Fruit fly (Drosophila melanogaster) whole organism, embryonic: ENCODE data around the gene fiz.

Experiments used
- Atf3 ChIP-seq: fragments of 200-800 bp; sonication (Bioruptor generic); optimal IDR thresholded peaks from 3 replicates; lab custom pipeline; 2016; ENCODE audit warnings: missing biosample characterization, missing genetic modification characterization
- CG10366 ChIP-seq: fragments of 200-800 bp; sonication (Bioruptor generic); IDR thresholded peaks from 2 replicates; pipeline ENCODE4 v1.3.6; 2022; ENCODE audit warnings: missing biosample characterization, missing genetic modification characterization
- CG11085 ChIP-seq: fragments of 200-800 bp; sonication (Bioruptor generic); IDR thresholded peaks from 2 replicates; pipeline ENCODE4 v1.3.6; 2022; ENCODE audit warnings: missing biosample characterization, missing genetic modification characterization
- CG11398 ChIP-seq: fragments of 200-800 bp; sonication (Bioruptor generic); optimal IDR thresholded peaks from 2 replicates; lab custom pipeline; 2016; ENCODE audit warnings: missing biosample characterization, missing genetic modification characterization
- CG12744 ChIP-seq: fragments of 200-800 bp; sonication (Bioruptor generic); optimal IDR thresholded peaks from 2 replicates; lab custom pipeline; 2016; ENCODE audit warnings: missing biosample characterization, missing genetic modification characterization
- CG13424 ChIP-seq: fragments of 200-800 bp; sonication (Bioruptor generic); optimal IDR thresholded peaks from 2 replicates; lab custom pipeline; 2019; ENCODE audit warnings: missing biosample characterization, mild to moderate bottlenecking, missing genetic modification characterization, moderate library complexity
- CG15479 ChIP-seq: fragments of 200-800 bp; sonication (Bioruptor generic); optimal IDR thresholded peaks from 3 replicates; lab custom pipeline; 2019; ENCODE audit warnings: missing biosample characterization, mild to moderate bottlenecking, missing genetic modification characterization, moderate library complexity
- CG1603 ChIP-seq: fragments of 200-800 bp; sonication (Bioruptor generic); optimal IDR thresholded peaks from 2 replicates; lab custom pipeline; 2019; ENCODE audit warnings: missing biosample characterization, mild to moderate bottlenecking, missing genetic modification characterization, moderate library complexity
- CG17328 ChIP-seq: fragments of 200-800 bp; sonication (Bioruptor generic); IDR thresholded peaks from 2 replicates; pipeline ENCODE4 v1.3.6; 2022; ENCODE audit warnings: missing biosample characterization, missing genetic modification characterization
- CG17568 ChIP-seq: fragments of 200-800 bp; sonication (Bioruptor generic); optimal IDR thresholded peaks from 2 replicates; lab custom pipeline; 2018; ENCODE audit warnings: missing biosample characterization, mild to moderate bottlenecking, missing genetic modification characterization, moderate library complexity
- CG18011 ChIP-seq: fragments of 200-800 bp; sonication (Bioruptor generic); optimal IDR thresholded peaks from 2 replicates; lab custom pipeline; 2017; ENCODE audit warnings: missing biosample characterization, missing genetic modification characterization, mild to moderate bottlenecking, moderate library complexity, missing genotype
- CG30403 ChIP-seq: fragments of 200-800 bp; sonication (Bioruptor generic); optimal IDR thresholded peaks from 3 replicates; lab custom pipeline; 2016; ENCODE audit warnings: missing biosample characterization, missing genetic modification characterization
- CG30431 ChIP-seq: fragments of 200-800 bp; sonication (Bioruptor generic); optimal IDR thresholded peaks from 2 replicates; lab custom pipeline; 2017; ENCODE audit warnings: missing biosample characterization, missing genetic modification characterization
- CG31388 ChIP-seq: fragments of 200-800 bp; sonication (Bioruptor generic); optimal IDR thresholded peaks from 2 replicates; lab custom pipeline; 2016; ENCODE audit warnings: missing biosample characterization, missing genetic modification characterization
- CG4730 ChIP-seq: fragments of 200-800 bp; sonication (Bioruptor generic); IDR thresholded peaks from 2 replicates; pipeline ENCODE4 v1.3.6; 2022; ENCODE audit warnings: missing biosample characterization, missing genetic modification characterization
- CG6175 ChIP-seq: fragments of 200-800 bp; sonication (Bioruptor generic); IDR thresholded peaks from 3 replicates; pipeline ENCODE4 v1.3.6; 2022; ENCODE audit warnings: missing biosample characterization, missing genetic modification characterization
- CG6272 ChIP-seq: fragments of 200-800 bp; sonication (Bioruptor generic); IDR thresholded peaks from 2 replicates; pipeline ENCODE4 v1.3.6; 2022; ENCODE audit warnings: missing biosample characterization, missing genetic modification characterization
- CG7271 ChIP-seq: fragments of 200-800 bp; sonication (Bioruptor generic); optimal IDR thresholded peaks from 2 replicates; lab custom pipeline; 2018; ENCODE audit warnings: missing biosample characterization, mild to moderate bottlenecking, missing genetic modification characterization, moderate library complexity
- CG8944 ChIP-seq: fragments of 200-800 bp; sonication (Bioruptor generic); optimal IDR thresholded peaks from 3 replicates; lab custom pipeline; 2016; ENCODE audit warnings: missing biosample characterization, missing genetic modification characterization
- CG9215 ChIP-seq: fragments of 200-800 bp; sonication (Bioruptor generic); IDR thresholded peaks from 2 replicates; pipeline ENCODE4 v1.3.6; 2022; ENCODE audit warnings: missing biosample characterization, missing genetic modification characterization
- CG9932 ChIP-seq: fragments of 200-800 bp; sonication (Bioruptor generic); IDR thresholded peaks from 2 replicates; pipeline ENCODE4 v1.3.6; 2022; ENCODE audit warnings: missing biosample characterization, missing genetic modification characterization
- Dad ChIP-seq: fragments of 200-800 bp; sonication (Bioruptor generic); optimal IDR thresholded peaks from 3 replicates; lab custom pipeline; 2016; ENCODE audit warnings: missing biosample characterization, missing genetic modification characterization
- Doc3 ChIP-seq: fragments of 200-800 bp; sonication (Bioruptor generic); IDR thresholded peaks from 3 replicates; pipeline ENCODE4 v1.3.6; 2022; ENCODE audit warnings: missing biosample characterization, missing genetic modification characterization; ENCODE audit not compliant: partially characterized antibody
- ERR ChIP-seq: fragments of 200-800 bp; sonication (Bioruptor generic); optimal IDR thresholded peaks from 2 replicates; lab custom pipeline; 2016; ENCODE audit warnings: missing biosample characterization, missing genetic modification characterization
- Fer1 ChIP-seq: fragments of 200-800 bp; sonication (Bioruptor generic); optimal IDR thresholded peaks from 2 replicates; lab custom pipeline; 2017; ENCODE audit warnings: missing biosample characterization, mild to moderate bottlenecking, missing genetic modification characterization
- Hey ChIP-seq: fragments of 200-800 bp; sonication (Bioruptor generic); optimal IDR thresholded peaks from 3 replicates; lab custom pipeline; 2018; ENCODE audit warnings: missing biosample characterization, mild to moderate bottlenecking, missing genetic modification characterization
- Hr51 ChIP-seq, 2 experiments: fragments of 200-800 bp; sonication (Bioruptor generic); optimal IDR thresholded peaks; 2 replicates in 1 of 2; 3 replicates in 1 of 2; lab custom pipeline; 2016 to 2018; ENCODE audit warnings: missing biosample characterization in 2 of 2, missing genetic modification characterization in 2 of 2, mild to moderate bottlenecking in 1 of 2, moderate library complexity in 1 of 2
- MESR4 ChIP-seq: fragments of 200-800 bp; sonication (Bioruptor generic); optimal IDR thresholded peaks from 2 replicates; lab custom pipeline; 2018; ENCODE audit warnings: missing biosample characterization, mild to moderate bottlenecking, missing genetic modification characterization, moderate library complexity
- NC2α ChIP-seq: fragments of 200-800 bp; sonication (Bioruptor generic); optimal IDR thresholded peaks from 2 replicates; lab custom pipeline; 2016; ENCODE audit warnings: missing biosample characterization, missing genetic modification characterization
- NFAT ChIP-seq: fragments of 200-800 bp; sonication (Bioruptor generic); IDR thresholded peaks from 2 replicates; pipeline ENCODE4 v1.3.6; 2022; ENCODE audit warnings: missing biosample characterization, missing genetic modification characterization
- PHDP ChIP-seq: fragments of 200-800 bp; sonication (Bioruptor generic); optimal IDR thresholded peaks from 3 replicates; lab custom pipeline; 2018; ENCODE audit warnings: missing biosample characterization, mild to moderate bottlenecking, missing genetic modification characterization, moderate library complexity
- Ravus ChIP-seq: fragments of 200-800 bp; sonication (Bioruptor generic); IDR thresholded peaks from 2 replicates; pipeline ENCODE4 v1.3.6; 2022; ENCODE audit warnings: missing biosample characterization, missing genetic modification characterization
- Tbp ChIP-seq: fragments of >200 bp; optimal IDR thresholded peaks from 2 replicates; lab custom pipeline; 2018; ENCODE audit warnings: missing biosample characterization, missing genetic modification characterization
- amos ChIP-seq: fragments of 200-800 bp; sonication (Bioruptor generic); IDR thresholded peaks from 2 replicates; pipeline ENCODE4 v1.3.6; 2022; ENCODE audit warnings: missing biosample characterization, missing genetic modification characterization; ENCODE audit not compliant: partially characterized antibody
- bcd ChIP-seq: fragments of 200-800 bp; sonication (Bioruptor generic); optimal IDR thresholded peaks from 2 replicates; lab custom pipeline; 2017; ENCODE audit warnings: missing biosample characterization, mild to moderate bottlenecking, missing genetic modification characterization
- dysf ChIP-seq: fragments of 200-800 bp; sonication (Bioruptor generic); IDR thresholded peaks from 3 replicates; pipeline ENCODE4 v1.3.6; 2022; ENCODE audit warnings: missing biosample characterization, missing genetic modification characterization
- exex ChIP-seq: fragments of 200-800 bp; sonication (Bioruptor generic); optimal IDR thresholded peaks from 4 replicates; lab custom pipeline; 2018; ENCODE audit warnings: missing biosample characterization, mild to moderate bottlenecking, missing genetic modification characterization, moderate library complexity
- gcm2 ChIP-seq: fragments of 200-800 bp; sonication (Bioruptor generic); optimal IDR thresholded peaks from 2 replicates; lab custom pipeline; 2016; ENCODE audit warnings: missing biosample characterization, missing genetic modification characterization
- gsb ChIP-seq: fragments of 200-800 bp; sonication (Bioruptor generic); IDR thresholded peaks from 2 replicates; pipeline ENCODE4 v1.3.6; 2022; ENCODE audit warnings: missing biosample characterization, missing genetic modification characterization
- gsb-n ChIP-seq: fragments of 200-800 bp; sonication (Bioruptor generic); optimal IDR thresholded peaks from 3 replicates; lab custom pipeline; 2018; ENCODE audit warnings: missing biosample characterization, mild to moderate bottlenecking, missing genetic modification characterization
- ken ChIP-seq: fragments of 200-800 bp; sonication (Bioruptor generic); IDR thresholded peaks from 3 replicates; pipeline ENCODE4 v1.3.6; 2022; ENCODE audit warnings: missing biosample characterization, missing genetic modification characterization
- nerfin-2 ChIP-seq: fragments of 200-800 bp; sonication (Bioruptor generic); IDR thresholded peaks from 2 replicates; pipeline ENCODE4 v1.3.6; 2022; ENCODE audit warnings: missing biosample characterization, missing genetic modification characterization; ENCODE audit not compliant: partially characterized antibody
- p53 ChIP-seq: fragments of 200-800 bp; sonication (Bioruptor generic); optimal IDR thresholded peaks from 2 replicates; lab custom pipeline; 2016; ENCODE audit warnings: missing biosample characterization, missing genetic modification characterization
- pb ChIP-seq: fragments of 200-800 bp; sonication (Bioruptor generic); optimal IDR thresholded peaks from 3 replicates; lab custom pipeline; 2016; ENCODE audit warnings: missing biosample characterization, missing genetic modification characterization
- pita ChIP-seq: fragments of 200-800 bp; sonication (Bioruptor generic); optimal IDR thresholded peaks from 2 replicates; lab custom pipeline; 2017; ENCODE audit warnings: missing biosample characterization, mild to moderate bottlenecking, missing genetic modification characterization
- sens-2 ChIP-seq: fragments of 200-800 bp; sonication (Bioruptor generic); IDR thresholded peaks from 2 replicates; pipeline ENCODE4 v1.3.6; 2022; ENCODE audit warnings: missing biosample characterization, missing genetic modification characterization
- sima ChIP-seq: fragments of 200-800 bp; sonication (Bioruptor generic); optimal IDR thresholded peaks from 2 replicates; lab custom pipeline; 2016; ENCODE audit warnings: missing biosample characterization, missing genetic modification characterization
- slbo ChIP-seq: fragments of 200-800 bp; sonication (Bioruptor generic); IDR thresholded peaks from 2 replicates; pipeline ENCODE4 v1.3.6; 2022; ENCODE audit warnings: missing biosample characterization, missing genetic modification characterization

fiz gene

DNA sequence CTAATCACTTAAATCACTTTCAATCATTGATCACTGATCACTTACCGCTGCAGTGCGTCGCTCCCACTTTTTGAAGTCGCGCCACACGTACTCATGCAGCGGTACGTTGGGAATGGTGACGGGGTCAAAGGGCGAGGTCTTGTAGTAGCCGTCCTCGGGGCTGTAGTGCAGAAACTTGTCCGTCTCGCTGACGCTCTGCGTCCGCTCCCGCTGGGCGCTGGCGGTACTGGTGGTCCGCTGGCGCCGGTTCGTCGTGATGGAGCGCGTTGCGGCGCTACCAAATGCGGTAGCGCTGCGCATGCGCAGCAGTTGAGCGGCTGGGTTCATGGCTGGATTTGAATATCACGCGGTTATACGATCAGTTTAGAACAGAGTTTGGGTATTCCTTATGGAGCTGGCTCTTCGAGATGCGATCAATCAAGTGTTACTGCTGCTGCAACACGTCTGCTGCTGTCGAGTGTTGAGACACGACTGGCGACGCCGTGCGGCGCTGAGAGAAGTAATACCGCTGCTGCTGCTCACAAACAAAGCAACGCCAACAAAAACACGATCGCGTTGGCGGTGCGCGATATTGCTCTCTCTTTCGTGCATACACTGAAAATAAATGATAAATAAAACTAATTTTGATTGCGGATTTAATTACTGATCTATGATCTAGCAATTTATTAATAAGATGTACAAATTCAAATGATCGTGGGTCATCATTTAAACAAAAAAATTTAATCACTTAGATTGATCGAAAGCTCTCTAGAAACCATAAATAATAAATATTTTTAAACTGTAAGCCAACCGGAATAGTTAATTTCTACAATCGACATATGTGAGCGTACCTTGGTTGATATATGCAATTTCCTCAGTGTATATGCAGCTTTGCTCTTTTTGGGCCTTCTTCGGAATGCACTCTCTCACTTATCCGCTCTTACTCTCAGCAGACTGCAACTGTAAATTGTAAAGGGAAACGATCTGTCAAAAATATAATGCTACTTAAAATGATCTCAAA, 41.1 kb upstream of the fiz start (continued):
- TF ChIP-seq CG18011 (GFP tag; lab: Kevin White, UChicago) = peak; percentile 41
- TF ChIP-seq MESR4 (GFP tag; lab: Kevin White, UChicago) = peak; percentile 13
- peak; percentile 20 for TF ChIP-seq exex (tag; lab: Kevin White, UChicago)
- peak; percentile 80 for TF ChIP-seq NC2α (GFP tag; lab: Kevin White, UChicago)
- TF ChIP-seq CG12744 (GFP tag; lab: Kevin White, UChicago) = peak; percentile 71
- peak; percentile 81 for TF ChIP-seq CG4730 (GFP tag; lab: Robert Waterston, UW)
- peak; percentile 92 for TF ChIP-seq CG30431
- peak; percentile 35; the same call in 1 of the 3 replicates for TF ChIP-seq Doc3 (GFP tag; lab: Robert Waterston, UW)
- TF ChIP-seq CG31388 (GFP tag; lab: Kevin White, UChicago) = peak; percentile 48
- TF ChIP-seq sima (GFP tag; lab: Kevin White, UChicago) = peak; percentile 26
- TF ChIP-seq ERR (GFP tag; lab: Kevin White, UChicago) = peak; percentile 20
- no peak for TF ChIP-seq nerfin-2
- TF ChIP-seq CG1603 (tag; lab: Kevin White, UChicago) = peak; percentile 75
- peak; percentile 62 for TF ChIP-seq pb (GFP tag; lab: Kevin White, UChicago)
- peak; percentile 85 for TF ChIP-seq CG10366 (GFP tag; lab: Robert Waterston, UW)
- TF ChIP-seq CG9932 (GFP tag; lab: Robert Waterston, UW) = peak; percentile 42; the same call in 1 of the 2 replicates
- TF ChIP-seq gcm2 = peak; percentile 66
- peak; percentile 97 for TF ChIP-seq CG13424 (tag; lab: Kevin White, UChicago)
- peak; percentile 66 for TF ChIP-seq Dad
- peak; percentile 56 for TF ChIP-seq CG11398 (GFP tag; lab: Kevin White, UChicago)
- peak; percentile 48 for TF ChIP-seq gsb (GFP tag; lab: Robert Waterston, UW)
- TF ChIP-seq Atf3 (GFP tag; lab: Kevin White, UChicago) = peak; percentile 80
- TF ChIP-seq Hey (tag; lab: Kevin White, UChicago) = peak; percentile 28
- 0 out of 2 replicates have a peak, but pooled peaks have one; percentile 38 for TF ChIP-seq CG11085 (GFP tag; lab: Robert Waterston, UW)
- TF ChIP-seq CG6175 (GFP tag; lab: Robert Waterston, UW) = no peak; the same call in 2 of the 3 replicates
- TF ChIP-seq Tbp (GFP tag; lab: Kevin White, UChicago) = no peak
- peak; percentile 70 for TF ChIP-seq CG8944 (GFP tag; lab: Kevin White, UChicago)
- TF ChIP-seq CG30403 = peak; percentile 96
- 0 out of 2 replicates have a peak, but pooled peaks have one; percentile 18 for TF ChIP-seq amos (GFP tag; lab: Robert Waterston, UW)
- peak; percentile 79 for TF ChIP-seq sens-2 (GFP tag; lab: Robert Waterston, UW)
- TF ChIP-seq NFAT (GFP tag; lab: Robert Waterston, UW) = peak; percentile 24; the same call in 1 of the 2 replicates
- peak; percentile 93 for TF ChIP-seq CG17328
- peak; percentile 93 for TF ChIP-seq PHDP (tag; lab: Kevin White, UChicago)
- peak; percentile 69 for TF ChIP-seq CG15479 (GFP tag; lab: Kevin White, UChicago)
- TF ChIP-seq slbo (GFP tag; lab: Robert Waterston, UW) = peak; percentile 72
- peak; percentile 51 for TF ChIP-seq Ravus (GFP tag; lab: Robert Waterston, UW)
- TF ChIP-seq CG7271 = peak; percentile 88
- TF ChIP-seq CG17568 (GFP tag; lab: Kevin White, UChicago) = peak; percentile 89
- TF ChIP-seq gsb-n (tag; lab: Kevin White, UChicago) = peak; percentile 95
- TF ChIP-seq pita (GFP tag; lab: Kevin White, UChicago) = no peak
- TF ChIP-seq dysf (GFP tag; lab: Robert Waterston, UW) = peak; percentile 91
- TF ChIP-seq CG9215 (GFP tag; lab: Robert Waterston, UW) = peak; percentile 67
- TF ChIP-seq CG6272 (GFP tag; lab: Robert Waterston, UW) = peak; percentile 83
- TF ChIP-seq bcd (GFP tag; lab: Kevin White, UChicago) = peak; percentile 93
- TF ChIP-seq Hr51 (GFP tag; optimal IDR thresholded peaks at IDR 0.05; lab: Kevin White, UChicago) = peak; percentile 64 to 97
- peak; percentile 29 for TF ChIP-seq p53 (GFP tag; lab: Kevin White, UChicago)
- peak; percentile 83 for TF ChIP-seq Fer1 (GFP tag; lab: Kevin White, UChicago)
- TF ChIP-seq ken (GFP tag; lab: Robert Waterston, UW) = peak; percentile 84
